Fruit fly (Drosophila melanogaster) whole organism, adult: ENCODE data around the gene CG18577.
A peak's percentile ranks its signal among the peaks of the same experiment; 100 is the strongest.

Source experiments
- CG11617 ChIP-seq: fragments of 200-800 bp; sonication (Bioruptor generic); optimal IDR thresholded peaks from 2 replicates; lab custom pipeline; 2017; ENCODE audit warnings: mild to moderate bottlenecking, missing biosample characterization, missing genetic modification reagents, missing genetic modification characterization
- CG12768 ChIP-seq: fragments of 200-800 bp; sonication (Bioruptor generic); optimal IDR thresholded peaks from 2 replicates; lab custom pipeline; 2017; ENCODE audit warnings: missing biosample characterization, missing genetic modification characterization, mild to moderate bottlenecking, moderate library complexity, missing genetic modification reagents
- CG14711 ChIP-seq: fragments of 200-800 bp; sonication (Bioruptor generic); optimal IDR thresholded peaks from 2 replicates; lab custom pipeline; 2018; ENCODE audit warnings: missing biosample characterization, mild to moderate bottlenecking, missing genetic modification characterization, moderate library complexity
- CG1620 ChIP-seq: fragments of 200-800 bp; sonication (Bioruptor generic); optimal IDR thresholded peaks from 2 replicates; lab custom pipeline; 2016; ENCODE audit warnings: missing biosample characterization, missing genetic modification characterization
- CG33017 ChIP-seq: fragments of 200-800 bp; sonication (Bioruptor generic); optimal IDR thresholded peaks from 2 replicates; lab custom pipeline; 2018; ENCODE audit warnings: missing biosample characterization, mild to moderate bottlenecking, missing genetic modification characterization, moderate library complexity
- CG5204 ChIP-seq: fragments of 200-800 bp; sonication (Bioruptor generic); optimal IDR thresholded peaks from 2 replicates; lab custom pipeline; 2016; ENCODE audit warnings: missing biosample characterization, missing genetic modification characterization
- CG7045 ChIP-seq: fragments of 200-800 bp; sonication (Bioruptor generic); optimal IDR thresholded peaks from 2 replicates; lab custom pipeline; 2017; ENCODE audit warnings: missing biosample characterization, mild to moderate bottlenecking, missing genetic modification characterization
- CG7101 ChIP-seq: fragments of 200-800 bp; sonication (Bioruptor generic); optimal IDR thresholded peaks from 2 replicates; lab custom pipeline; 2018; ENCODE audit warnings: missing biosample characterization, mild to moderate bottlenecking, missing genetic modification characterization, moderate library complexity
- Clk ChIP-seq: fragments of 200-800 bp; sonication (Bioruptor generic); optimal IDR thresholded peaks from 2 replicates; lab custom pipeline; 2017; ENCODE audit warnings: missing biosample characterization, missing genetic modification characterization
- Crg-1 ChIP-seq: fragments of 200-800 bp; sonication (Bioruptor generic); optimal IDR thresholded peaks from 2 replicates; lab custom pipeline; 2016; ENCODE audit warnings: missing biosample characterization, missing genetic modification characterization
- Hr96 ChIP-seq: fragments of 200-800 bp; sonication (Bioruptor generic); optimal IDR thresholded peaks from 2 replicates; lab custom pipeline; 2016; ENCODE audit warnings: missing biosample characterization, missing genetic modification characterization
- Mnt ChIP-seq: fragments of 200-800 bp; sonication (Bioruptor generic); optimal IDR thresholded peaks from 2 replicates; lab custom pipeline; 2016; ENCODE audit warnings: missing biosample characterization, mild to moderate bottlenecking, missing genetic modification characterization
- bab1 ChIP-seq: fragments of 200-800 bp; sonication (Bioruptor generic); optimal IDR thresholded peaks from 3 replicates; lab custom pipeline; 2019; ENCODE audit warnings: missing biosample characterization, mild to moderate bottlenecking, missing genetic modification characterization, moderate library complexity
- cic ChIP-seq: fragments of 200-800 bp; sonication (Bioruptor generic); optimal IDR thresholded peaks from 2 replicates; lab custom pipeline; 2017; ENCODE audit warnings: missing biosample characterization, mild to moderate bottlenecking, missing genetic modification characterization, moderate library complexity
- cnc ChIP-seq, 2 experiments: fragments of >200 bp; optimal IDR thresholded peaks; 2 replicates each; lab custom pipeline; 2017
- kay ChIP-seq: fragments of 200-800 bp; sonication (Bioruptor generic); peaks from one replicate; lab custom pipeline; 2016; ENCODE audit warnings: missing biosample characterization, missing genetic modification characterization, borderline replicate concordance
- ovo ChIP-seq: fragments of 200-800 bp; sonication (Bioruptor generic); optimal IDR thresholded peaks from 2 replicates; lab custom pipeline; 2016; ENCODE audit warnings: missing biosample characterization, missing genetic modification characterization
- pad ChIP-seq: fragments of 200-800 bp; sonication (Bioruptor generic); optimal IDR thresholded peaks from 3 replicates; lab custom pipeline; 2017; ENCODE audit warnings: missing biosample characterization, missing genetic modification characterization, mild to moderate bottlenecking, moderate library complexity, missing genetic modification reagents
- tj ChIP-seq: fragments of 200-800 bp; sonication (Bioruptor generic); optimal IDR thresholded peaks from 3 replicates; lab custom pipeline; 2017; ENCODE audit warnings: missing biosample characterization, mild to moderate bottlenecking, missing genetic modification characterization, moderate library complexity
- toe ChIP-seq: fragments of 200-800 bp; sonication (Bioruptor generic); optimal IDR thresholded peaks from 2 replicates; lab custom pipeline; 2016; ENCODE audit warnings: missing biosample characterization, missing genetic modification characterization

Gene CG18577

DNA sequence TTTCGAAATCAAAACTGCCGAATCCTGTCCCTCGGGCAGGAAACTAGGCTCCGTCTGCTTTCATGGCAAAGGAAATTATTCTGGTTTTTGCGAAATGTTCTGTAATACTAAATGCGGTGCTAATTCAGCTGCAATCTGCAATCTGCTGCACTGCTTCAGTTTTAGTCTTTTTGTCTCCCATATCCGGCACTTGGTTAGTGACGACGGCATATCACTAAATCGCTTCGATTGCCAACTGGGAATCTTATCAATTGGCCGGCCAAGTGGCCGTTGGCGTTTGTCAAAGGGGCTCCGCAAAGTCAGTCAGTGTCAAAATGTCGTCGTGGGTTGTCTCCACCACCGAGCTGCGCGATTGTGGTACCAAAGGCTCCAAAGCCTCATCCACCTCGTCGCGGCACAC is at the start of gene CG18577:
CG18577 (plus strand) TSS at position 301 of the 400 bp plus-strand sequence.
- TF ChIP-seq tj (GFP tag; lab: Kevin White, UChicago) (no peak), cic (GFP tag; lab: Kevin White, UChicago) (peak; percentile 80)

DNA sequence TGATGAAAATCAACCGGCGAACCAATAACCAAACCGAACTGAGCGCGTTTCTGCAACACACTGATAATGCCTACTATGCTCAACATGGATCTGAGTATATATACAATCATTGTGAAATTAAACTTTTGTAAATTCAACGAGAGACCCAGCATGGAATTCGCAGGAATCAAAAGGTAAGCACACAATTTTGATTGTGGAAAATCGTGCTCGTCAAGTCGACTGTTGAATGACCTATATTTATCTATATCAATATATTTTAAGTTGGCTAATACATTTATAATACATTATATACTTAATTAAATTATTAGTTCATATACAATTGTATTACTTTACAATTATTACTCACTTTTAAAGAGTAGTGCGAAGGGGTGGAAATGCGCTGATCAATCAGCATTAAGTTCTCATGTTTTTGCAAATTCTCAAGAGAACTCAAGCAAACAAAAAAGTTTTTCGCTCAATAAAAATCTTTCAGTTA is 42.1 kb upstream of the CG18577 start, which contains the start of gene Ugt302K1:
Ugt302K1 (minus strand) TSS at position 51 of the 475 bp plus-strand sequence.
- TF ChIP-seq CG33017 (tag; lab: Kevin White, UChicago) (no peak), CG7045 (GFP tag; lab: Kevin White, UChicago) (no peak), CG7101 (tag; lab: Kevin White, UChicago) (peak; percentile 13), tj (GFP tag; lab: Kevin White, UChicago) (peak; percentile 29), pad (GFP tag; lab: Kevin White, UChicago) (no peak), CG11617 (GFP tag; lab: Kevin White, UChicago) (no peak), CG14711 (tag; lab: Kevin White, UChicago) (peak; percentile 48), Clk (no peak), bab1 (GFP tag; lab: Kevin White, UChicago) (peak; percentile 62), kay (peak; percentile 29), CG1620 (GFP tag; lab: Kevin White, UChicago) (no peak), Hr96 (GFP tag; lab: Kevin White, UChicago) (no peak), CG5204 (GFP tag; lab: Kevin White, UChicago) (no peak)

DNA sequence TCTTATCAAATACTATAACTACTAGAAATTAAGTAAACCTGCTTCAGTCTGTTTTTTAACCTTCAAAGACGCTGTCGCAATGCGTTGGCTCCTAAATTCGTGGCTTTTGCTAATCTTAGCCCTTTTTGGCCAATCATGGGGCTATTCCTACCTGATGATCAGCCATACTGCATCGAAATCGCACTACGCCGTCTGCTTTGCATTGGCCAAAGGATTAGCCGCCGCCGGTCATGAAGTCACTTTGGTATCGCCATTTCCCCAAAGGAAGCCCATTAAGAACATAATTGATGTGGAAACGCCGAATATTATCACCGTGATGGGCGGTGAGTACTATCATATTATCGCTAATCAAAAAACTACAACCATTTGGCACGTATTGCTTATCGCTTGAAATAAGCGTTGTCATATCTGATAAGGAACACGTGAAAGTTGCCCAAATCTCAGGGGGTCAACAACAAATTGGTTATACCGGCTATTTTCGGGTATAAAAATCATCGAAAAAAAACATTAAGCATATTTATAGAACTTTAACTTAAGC is 41.2 kb upstream of the CG18577 start, which contains the start of gene Ugt302E1:
Ugt302E1 (plus strand) TSS at position 51 of the 538 bp plus-strand sequence.
- TF ChIP-seq cic (GFP tag; lab: Kevin White, UChicago), result peak; percentile 82
- no peak for TF ChIP-seq ovo (GFP tag; lab: Kevin White, UChicago)

dm6 chr3R:11156858-11157257 is 39.0 kb upstream of the CG18577 start, which contains the start of gene Ugt302C1:
TSS of gene Ugt302C1 (plus strand) at chr3R:11157098.
- peak; percentile 30 for TF ChIP-seq CG7101 (tag; lab: Kevin White, UChicago)
- no peak for TF ChIP-seq CG14711 (tag; lab: Kevin White, UChicago)
- TF ChIP-seq kay, result peak; percentile 62
- peak; percentile 7 for TF ChIP-seq Crg-1 (GFP tag; lab: Kevin White, UChicago)
- TF ChIP-seq toe (GFP tag; lab: Kevin White, UChicago), result no peak
- no peak for TF ChIP-seq Clk
- TF ChIP-seq CG11617 (GFP tag; lab: Kevin White, UChicago), result no peak
- peak; percentile 57 for TF ChIP-seq Mnt (GFP tag; lab: Kevin White, UChicago)
- no peak for TF ChIP-seq CG1620 (GFP tag; lab: Kevin White, UChicago)
- TF ChIP-seq cnc (optimal IDR thresholded peaks at IDR 0.05; lab: Kevin White, UChicago), result peak in 1 of 2 experiments; percentile 37
- peak; percentile 37 for TF ChIP-seq CG33017 (tag; lab: Kevin White, UChicago)
- no peak for TF ChIP-seq CG5204 (GFP tag; lab: Kevin White, UChicago)
- TF ChIP-seq Hr96 (GFP tag; lab: Kevin White, UChicago), result no peak
- TF ChIP-seq tj (GFP tag; lab: Kevin White, UChicago), result peak; percentile 26
- peak; percentile 16 for TF ChIP-seq ovo (GFP tag; lab: Kevin White, UChicago)
- peak; percentile 31 for TF ChIP-seq CG12768 (GFP tag; lab: Kevin White, UChicago)
- peak; percentile 63 for TF ChIP-seq cic (GFP tag; lab: Kevin White, UChicago)
- TF ChIP-seq CG7045 (GFP tag; lab: Kevin White, UChicago), result no peak
- TF ChIP-seq bab1 (GFP tag; lab: Kevin White, UChicago), result peak; percentile 4
- peak; percentile 21 for TF ChIP-seq pad (GFP tag; lab: Kevin White, UChicago)

DNA sequence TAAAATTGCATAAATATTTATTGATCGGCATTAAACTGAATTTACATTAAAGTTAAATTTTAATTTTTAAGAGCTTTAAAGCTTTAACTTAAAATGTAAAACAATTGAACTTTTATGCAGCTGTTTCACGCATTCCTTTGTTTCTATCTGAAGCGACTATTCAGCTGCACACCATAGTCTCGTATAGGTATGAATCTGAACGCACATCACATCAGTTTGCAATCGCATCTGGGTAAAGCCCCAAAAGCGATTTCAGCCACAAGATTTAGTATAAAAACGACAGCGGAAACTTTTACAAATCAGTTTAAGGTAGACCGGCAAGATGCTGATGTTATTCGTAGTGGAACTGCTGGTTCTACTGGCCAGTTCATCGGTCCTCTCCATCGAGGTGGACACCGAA is 35.0 kb upstream of the CG18577 start, which contains the start of gene CG4757:
CG4757 (plus strand) TSS at position 301 of the 400 bp plus-strand sequence.
- TF ChIP-seq toe (GFP tag; lab: Kevin White, UChicago), result no peak
- TF ChIP-seq CG7101 (tag; lab: Kevin White, UChicago), result no peak
- TF ChIP-seq pad (GFP tag; lab: Kevin White, UChicago), result no peak
- TF ChIP-seq Mnt (GFP tag; lab: Kevin White, UChicago), result no peak
- TF ChIP-seq cnc (optimal IDR thresholded peaks at IDR 0.05; lab: Kevin White, UChicago), result no peak

DNA sequence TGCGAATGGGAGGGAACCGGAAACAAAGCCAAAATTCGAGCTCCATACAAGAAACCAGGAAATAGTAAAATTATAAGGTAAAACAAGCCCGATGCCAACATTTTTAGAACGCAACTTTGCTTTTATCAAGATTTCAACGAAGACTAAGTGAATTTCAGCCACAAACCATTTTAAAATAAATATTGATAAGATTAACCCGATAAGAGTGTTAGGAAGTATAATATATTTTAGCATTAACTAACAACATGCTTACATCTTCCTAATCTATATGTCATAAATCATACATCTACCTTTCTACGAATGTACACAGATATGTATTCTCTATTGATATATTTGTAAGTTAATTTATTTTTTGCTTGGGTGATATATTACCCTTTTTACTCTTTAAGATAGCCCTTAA is 29.9 kb upstream of the CG18577 start, which contains the start of gene Ugt35E1:
Ugt35E1 (minus strand) TSS at position 101 of the 400 bp plus-strand sequence.
- TF ChIP-seq bab1 (GFP tag; lab: Kevin White, UChicago), result no peak
- no peak for TF ChIP-seq Clk
- no peak for TF ChIP-seq Mnt (GFP tag; lab: Kevin White, UChicago)
- no peak for TF ChIP-seq CG11617 (GFP tag; lab: Kevin White, UChicago)
- no peak for TF ChIP-seq CG7045 (GFP tag; lab: Kevin White, UChicago)
- no peak for TF ChIP-seq CG5204 (GFP tag; lab: Kevin White, UChicago)
- TF ChIP-seq Hr96 (GFP tag; lab: Kevin White, UChicago), result no peak
- no peak for TF ChIP-seq kay
- no peak for TF ChIP-seq pad (GFP tag; lab: Kevin White, UChicago)
- no peak for TF ChIP-seq tj (GFP tag; lab: Kevin White, UChicago)
- TF ChIP-seq CG7101 (tag; lab: Kevin White, UChicago), result no peak
